Fruit fly (Drosophila melanogaster) whole organism, pupa: ENCODE measurements around the gene CG14331.

Source experiments
- CG10348 ChIP-seq: fragments of 200-800 bp; sonication (Bioruptor generic); IDR thresholded peaks from 2 replicates; pipeline ENCODE4 v1.3.6; 2022; ENCODE audit warnings: missing biosample characterization, missing genetic modification characterization
- CG13204 ChIP-seq: fragments of 200-800 bp; sonication (Bioruptor generic); optimal IDR thresholded peaks from 2 replicates; lab custom pipeline; 2018; ENCODE audit warnings: missing biosample characterization, mild to moderate bottlenecking, missing genetic modification characterization, moderate library complexity
- CG17806 ChIP-seq: fragments of 200-800 bp; sonication (Bioruptor generic); optimal IDR thresholded peaks from 2 replicates; lab custom pipeline; 2018; ENCODE audit warnings: missing biosample characterization, mild to moderate bottlenecking, missing genetic modification characterization, moderate library complexity
- CG34367 ChIP-seq: fragments of 200-800 bp; sonication (Bioruptor generic); optimal IDR thresholded peaks from 2 replicates; lab custom pipeline; 2018; ENCODE audit warnings: missing biosample characterization, mild to moderate bottlenecking, missing genetic modification characterization
- CG8159 ChIP-seq: fragments of 200-800 bp; sonication (Bioruptor generic); optimal IDR thresholded peaks from 3 replicates; lab custom pipeline; 2018; ENCODE audit warnings: missing biosample characterization, mild to moderate bottlenecking, missing genetic modification characterization, moderate library complexity
- EcR ChIP-seq: fragments of 200-800 bp; sonication (Bioruptor generic); optimal IDR thresholded peaks from 3 replicates; lab custom pipeline; 2019; ENCODE audit warnings: missing biosample characterization, missing genetic modification characterization, mild to moderate bottlenecking, moderate library complexity, missing genetic modification reagents
- Ets98B ChIP-seq: fragments of 200-800 bp; sonication (Bioruptor generic); IDR thresholded peaks from 2 replicates; pipeline ENCODE4 v1.3.6; 2022; ENCODE audit warnings: missing biosample characterization, missing genetic modification characterization
- Pif1A ChIP-seq: fragments of 200-800 bp; sonication (Bioruptor generic); optimal IDR thresholded peaks from 3 replicates; lab custom pipeline; 2016; ENCODE audit warnings: missing biosample characterization, missing genetic modification characterization
- Pif1B ChIP-seq: fragments of 200-800 bp; sonication (Bioruptor generic); optimal IDR thresholded peaks from 3 replicates; lab custom pipeline; 2016; ENCODE audit warnings: missing biosample characterization, missing genetic modification characterization
- Snoo ChIP-seq: fragments of 200-800 bp; sonication (Bioruptor generic); optimal IDR thresholded peaks from 3 replicates; lab custom pipeline; 2017; ENCODE audit warnings: missing biosample characterization, mild to moderate bottlenecking, missing genetic modification characterization, inconsistent platforms
- fd96Ca ChIP-seq: fragments of 200-800 bp; sonication (Bioruptor generic); IDR thresholded peaks from 3 replicates; pipeline ENCODE4 v1.3.6; 2022; ENCODE audit warnings: missing biosample characterization, missing genetic modification characterization
- gl ChIP-seq: fragments of 200-800 bp; sonication (Bioruptor generic); optimal IDR thresholded peaks from 2 replicates; lab custom pipeline; 2018; ENCODE audit warnings: missing biosample characterization, mild to moderate bottlenecking, missing genetic modification characterization
- rn ChIP-seq: fragments of 200-800 bp; sonication (Bioruptor generic); IDR thresholded peaks from 2 replicates; pipeline ENCODE4 v1.3.6; 2022; ENCODE audit warnings: missing biosample characterization, missing genetic modification characterization

dm6 chr3R:17404155-17404554, 36.4 kb downstream of the CG14331 start:
- TF ChIP-seq CG17806 (tag; lab: Kevin White, UChicago) (no peak), Snoo (tag; lab: Kevin White, UChicago) (no peak), CG34367 (tag; lab: Kevin White, UChicago) (no peak), EcR (GFP tag; lab: Kevin White, UChicago) (no peak), CG13204 (GFP tag; lab: Kevin White, UChicago) (no peak), fd96Ca (GFP tag; lab: Robert Waterston, UW) (no peak), Pif1A (GFP tag; lab: Kevin White, UChicago) (no peak), CG10348 (no peak), Pif1B (GFP tag; lab: Kevin White, UChicago) (no peak), CG8159 (no peak), gl (tag; lab: Kevin White, UChicago) (no peak), rn (GFP tag; lab: Robert Waterston, UW) (no peak), Ets98B (GFP tag; lab: Robert Waterston, UW) (no peak)
